Fruit fly (Drosophila melanogaster) whole organism, embryonic: Measurements from ENCODE around the gene CG14309.
A peak's percentile ranks its signal among the peaks of the same experiment; 100 is the strongest.

Experiments used
- Bgb ChIP-seq: fragments of 200-800 bp; sonication (Bioruptor generic); IDR thresholded peaks from 2 replicates; pipeline ENCODE4 v1.3.6; 2022; ENCODE audit warnings: missing biosample characterization, missing genetic modification characterization; ENCODE audit not compliant: partially characterized antibody
- CG10209 ChIP-seq: fragments of 200-800 bp; sonication (Bioruptor generic); optimal IDR thresholded peaks from 3 replicates; lab custom pipeline; 2017; ENCODE audit warnings: missing biosample characterization, mild to moderate bottlenecking, missing genetic modification characterization, missing genetic modification reagents
- CG10267 ChIP-seq: fragments of 200-800 bp; sonication (Bioruptor generic); optimal IDR thresholded peaks from 2 replicates; lab custom pipeline; 2018; ENCODE audit warnings: missing biosample characterization, mild to moderate bottlenecking, missing genetic modification characterization, moderate library complexity
- CG10462 ChIP-seq: fragments of 200-800 bp; sonication (Bioruptor generic); optimal IDR thresholded peaks from 2 replicates; lab custom pipeline; 2016; ENCODE audit warnings: missing biosample characterization, missing genetic modification characterization
- CG10979 ChIP-seq: fragments of 200-800 bp; sonication (Bioruptor generic); optimal IDR thresholded peaks from 2 replicates; lab custom pipeline; 2018; ENCODE audit warnings: missing biosample characterization, mild to moderate bottlenecking, missing genetic modification characterization, moderate library complexity
- CG11398 ChIP-seq: fragments of 200-800 bp; sonication (Bioruptor generic); optimal IDR thresholded peaks from 2 replicates; lab custom pipeline; 2016; ENCODE audit warnings: missing biosample characterization, missing genetic modification characterization
- CG14710 ChIP-seq: fragments of 200-800 bp; sonication (Bioruptor generic); optimal IDR thresholded peaks from 3 replicates; lab custom pipeline; 2019; ENCODE audit warnings: missing biosample characterization, mild to moderate bottlenecking, missing genetic modification characterization, moderate library complexity
- CG17361 ChIP-seq: fragments of 200-800 bp; sonication (Bioruptor generic); IDR thresholded peaks from 3 replicates; pipeline ENCODE4 v1.3.6; 2022; ENCODE audit warnings: missing biosample characterization, missing genetic modification characterization
- CG18619 ChIP-seq: fragments of 200-800 bp; sonication (Bioruptor generic); optimal IDR thresholded peaks from 3 replicates; lab custom pipeline; 2017; ENCODE audit warnings: missing biosample characterization, mild to moderate bottlenecking, missing genetic modification characterization
- CG3065 ChIP-seq: fragments of 200-800 bp; sonication (Bioruptor generic); optimal IDR thresholded peaks from 2 replicates; lab custom pipeline; 2016; ENCODE audit warnings: missing biosample characterization, missing genetic modification characterization
- CG5180 ChIP-seq: fragments of 200-800 bp; sonication (Bioruptor generic); optimal IDR thresholded peaks from 3 replicates; lab custom pipeline; 2017; ENCODE audit warnings: missing biosample characterization, missing genetic modification characterization, mild to moderate bottlenecking, moderate library complexity, missing genetic modification reagents
- CG6689 ChIP-seq: fragments of 200-800 bp; sonication (Bioruptor generic); IDR thresholded peaks from 2 replicates; pipeline ENCODE4 v1.3.6; 2022; ENCODE audit warnings: missing biosample characterization, missing genetic modification characterization
- CG6813 ChIP-seq: fragments of 200-800 bp; sonication (Bioruptor generic); optimal IDR thresholded peaks from 2 replicates; lab custom pipeline; 2017; ENCODE audit warnings: missing biosample characterization, missing genetic modification characterization, mild to moderate bottlenecking, moderate library complexity, missing genetic modification reagents
- CG7745 ChIP-seq: fragments of 200-800 bp; sonication (Bioruptor generic); optimal IDR thresholded peaks from 2 replicates; lab custom pipeline; 2018; ENCODE audit warnings: missing biosample characterization, mild to moderate bottlenecking, missing genetic modification characterization, moderate library complexity
- Dref ChIP-seq: fragments of 200-800 bp; sonication (Bioruptor generic); IDR thresholded peaks from 2 replicates; pipeline ENCODE4 v1.3.6; 2022; ENCODE audit warnings: missing biosample characterization, missing genetic modification characterization
- E2f2 ChIP-seq: fragments of 200-800 bp; sonication (Bioruptor generic); IDR thresholded peaks from 2 replicates; pipeline ENCODE4 v1.3.6; 2022; ENCODE audit warnings: missing biosample characterization, missing genetic modification characterization
- Fer1 ChIP-seq: fragments of 200-800 bp; sonication (Bioruptor generic); optimal IDR thresholded peaks from 2 replicates; lab custom pipeline; 2017; ENCODE audit warnings: missing biosample characterization, mild to moderate bottlenecking, missing genetic modification characterization
- H15 ChIP-seq: fragments of 200-800 bp; sonication (Bioruptor generic); IDR thresholded peaks from 3 replicates; pipeline ENCODE4 v1.3.6; 2022; ENCODE audit warnings: missing biosample characterization, missing genetic modification characterization
- HLHmδ ChIP-seq: fragments of 200-800 bp; sonication (Bioruptor generic); optimal IDR thresholded peaks from 2 replicates; lab custom pipeline; 2018; ENCODE audit warnings: missing biosample characterization, mild to moderate bottlenecking, missing genetic modification characterization, moderate library complexity
- Hr3 ChIP-seq: fragments of 200-800 bp; sonication (Bioruptor generic); optimal IDR thresholded peaks from 3 replicates; lab custom pipeline; 2016; ENCODE audit warnings: missing biosample characterization, missing genetic modification characterization
- Hr39 ChIP-seq: fragments of >200 bp; optimal IDR thresholded peaks from 2 replicates; lab custom pipeline; 2017
- Kr ChIP-seq: fragments of 200-800 bp; sonication (Bioruptor generic); optimal IDR thresholded peaks from 2 replicates; lab custom pipeline; 2017; ENCODE audit warnings: missing biosample characterization, mild to moderate bottlenecking, missing genetic modification characterization
- Lpt ChIP-seq: fragments of >200 bp; optimal IDR thresholded peaks from 2 replicates; lab custom pipeline; 2018; ENCODE audit warnings: missing biosample characterization, missing genetic modification characterization
- NC2β ChIP-seq: fragments of 200-800 bp; sonication (Bioruptor generic); optimal IDR thresholded peaks from 2 replicates; lab custom pipeline; 2016; ENCODE audit warnings: missing biosample characterization, missing genetic modification characterization
- NfI ChIP-seq: fragments of 200-800 bp; sonication (Bioruptor generic); optimal IDR thresholded peaks from 3 replicates; lab custom pipeline; 2018; ENCODE audit warnings: missing biosample characterization, mild to moderate bottlenecking, missing genetic modification characterization, moderate library complexity
- Oaz ChIP-seq: fragments of 200-800 bp; sonication (Bioruptor generic); IDR thresholded peaks from 2 replicates; pipeline ENCODE4 v1.3.6; 2022; ENCODE audit warnings: missing biosample characterization, missing genetic modification characterization
- Oli ChIP-seq: fragments of 200-800 bp; sonication (Bioruptor generic); optimal IDR thresholded peaks from 2 replicates; lab custom pipeline; 2018; ENCODE audit warnings: missing biosample characterization, mild to moderate bottlenecking, missing genetic modification characterization, moderate library complexity
- PHDP ChIP-seq: fragments of 200-800 bp; sonication (Bioruptor generic); optimal IDR thresholded peaks from 3 replicates; lab custom pipeline; 2018; ENCODE audit warnings: missing biosample characterization, mild to moderate bottlenecking, missing genetic modification characterization, moderate library complexity
- Scr ChIP-seq: fragments of 200-800 bp; sonication (Bioruptor generic); IDR thresholded peaks from 2 replicates; pipeline ENCODE4 v1.3.6; 2022; ENCODE audit warnings: missing biosample characterization, missing genetic modification characterization; ENCODE audit not compliant: partially characterized antibody
- Usf ChIP-seq: fragments of 200-800 bp; sonication (Bioruptor generic); optimal IDR thresholded peaks from 2 replicates; lab custom pipeline; 2017; ENCODE audit warnings: missing genotype, missing biosample characterization, missing genetic modification characterization
- ase ChIP-seq: fragments of 200-800 bp; sonication (Bioruptor generic); IDR thresholded peaks from 3 replicates; pipeline ENCODE4 v1.3.6; 2022; ENCODE audit warnings: missing biosample characterization, missing genetic modification characterization
- ato ChIP-seq: fragments of 200-800 bp; sonication (Bioruptor generic); IDR thresholded peaks from 2 replicates; pipeline ENCODE4 v1.3.6; 2022; ENCODE audit warnings: missing biosample characterization, missing genetic modification characterization; ENCODE audit not compliant: partially characterized antibody
- az2 ChIP-seq: fragments of 200-800 bp; sonication (Bioruptor generic); optimal IDR thresholded peaks from 3 replicates; lab custom pipeline; 2016; ENCODE audit warnings: missing biosample characterization, missing genetic modification characterization
- bbx ChIP-seq: fragments of 200-800 bp; sonication (Bioruptor generic); IDR thresholded peaks from 2 replicates; pipeline ENCODE4 v1.3.6; 2022; ENCODE audit warnings: missing biosample characterization, missing genetic modification characterization; ENCODE audit not compliant: partially characterized antibody
- crp ChIP-seq, 2 experiments: fragments of 200-800 bp; sonication (Bioruptor generic); optimal IDR thresholded peaks; 2 replicates in 1 of 2; 3 replicates in 1 of 2; lab custom pipeline; 2017; ENCODE audit warnings: missing biosample characterization in 2 of 2, missing genetic modification characterization in 2 of 2, mild to moderate bottlenecking in 1 of 2, moderate library complexity in 1 of 2
- dm ChIP-seq: fragments of 200-800 bp; sonication (Bioruptor generic); optimal IDR thresholded peaks from 3 replicates; lab custom pipeline; 2016; ENCODE audit warnings: missing biosample characterization, missing genetic modification characterization
- fd102C ChIP-seq: fragments of 200-800 bp; sonication (Bioruptor generic); optimal IDR thresholded peaks from 2 replicates; lab custom pipeline; 2018; ENCODE audit warnings: missing biosample characterization, mild to moderate bottlenecking, missing genetic modification characterization, moderate library complexity
- fru ChIP-seq: fragments of >200 bp; optimal IDR thresholded peaks from 2 replicates; lab custom pipeline; 2017
- ken ChIP-seq: fragments of 200-800 bp; sonication (Bioruptor generic); IDR thresholded peaks from 3 replicates; pipeline ENCODE4 v1.3.6; 2022; ENCODE audit warnings: missing biosample characterization, missing genetic modification characterization
- mld ChIP-seq: fragments of 200-800 bp; sonication (Bioruptor generic); IDR thresholded peaks from 3 replicates; pipeline ENCODE4 v1.3.6; 2022; ENCODE audit warnings: missing biosample characterization, missing genetic modification characterization; ENCODE audit not compliant: partially characterized antibody
- oc ChIP-seq: fragments of 200-800 bp; sonication (Bioruptor generic); optimal IDR thresholded peaks from 2 replicates; lab custom pipeline; 2018; ENCODE audit warnings: missing biosample characterization, mild to moderate bottlenecking, missing genetic modification characterization, moderate library complexity
- org-1 ChIP-seq: fragments of 200-800 bp; sonication (Bioruptor generic); optimal IDR thresholded peaks from 2 replicates; lab custom pipeline; 2017; ENCODE audit warnings: missing biosample characterization, missing genetic modification characterization
- schlank ChIP-seq: fragments of 200-800 bp; sonication (Bioruptor generic); optimal IDR thresholded peaks from 2 replicates; lab custom pipeline; 2018; ENCODE audit warnings: missing biosample characterization, mild to moderate bottlenecking, missing genetic modification characterization
- slou ChIP-seq: fragments of 200-800 bp; sonication (Bioruptor generic); optimal IDR thresholded peaks from 3 replicates; lab custom pipeline; 2016; ENCODE audit warnings: missing biosample characterization, missing genetic modification characterization
- sob ChIP-seq: fragments of 200-800 bp; sonication (Bioruptor generic); IDR thresholded peaks from 2 replicates; pipeline ENCODE4 v1.3.6; 2022; ENCODE audit warnings: missing biosample characterization, missing genetic modification characterization
- twi ChIP-seq: fragments of 200-800 bp; optimal IDR thresholded peaks from 2 replicates; lab custom pipeline; 2019; ENCODE audit warnings: missing biosample characterization, mild to moderate bottlenecking, missing genetic modification characterization, moderate library complexity
- unpg ChIP-seq: fragments of 200-800 bp; sonication (Bioruptor generic); optimal IDR thresholded peaks from 3 replicates; lab custom pipeline; 2018; ENCODE audit warnings: missing biosample characterization, mild to moderate bottlenecking, missing genetic modification characterization, moderate library complexity
- wor ChIP-seq: fragments of 200-800 bp; sonication (Bioruptor generic); IDR thresholded peaks from 2 replicates; pipeline ENCODE4 v1.3.6; 2022; ENCODE audit warnings: missing biosample characterization, missing genetic modification characterization
- zen ChIP-seq: fragments of 200-800 bp; sonication (Bioruptor generic); optimal IDR thresholded peaks from 3 replicates; lab custom pipeline; 2018; ENCODE audit warnings: missing biosample characterization, mild to moderate bottlenecking, missing genetic modification characterization, moderate library complexity

CG14309 gene

dm6 chr3R:18398954-18399697 is 14.3 kb upstream of the CG14309 start, which contains the start of gene Vha100-2 (continued):
- TF ChIP-seq CG17361 (GFP tag; lab: Robert Waterston, UW) = peak; percentile 51; the same call in 2 of the 3 replicates
- no peak for TF ChIP-seq az2 (GFP tag; lab: Kevin White, UChicago)
- no peak for TF ChIP-seq Hr3 (GFP tag; lab: Kevin White, UChicago)
- TF ChIP-seq CG10209 (GFP tag; lab: Kevin White, UChicago) = no peak
- TF ChIP-seq CG6813 (GFP tag; lab: Kevin White, UChicago) = peak; percentile 48
- TF ChIP-seq schlank (tag; lab: Kevin White, UChicago) = no peak
- TF ChIP-seq slou (GFP tag; lab: Kevin White, UChicago) = no peak
- no peak for TF ChIP-seq CG3065 (GFP tag; lab: Kevin White, UChicago)
- peak; percentile 71 for TF ChIP-seq bbx (GFP tag; lab: Robert Waterston, UW)
- TF ChIP-seq Usf (GFP tag; lab: Kevin White, UChicago) = no peak
- TF ChIP-seq H15 = no peak
- TF ChIP-seq CG11398 = no peak
- TF ChIP-seq org-1 (GFP tag; lab: Kevin White, UChicago) = no peak
- TF ChIP-seq ato = 0 out of 2 replicates have a peak, but pooled peaks have one; percentile 16
- TF ChIP-seq sob (GFP tag; lab: Robert Waterston, UW) = peak; percentile 43
- no peak for TF ChIP-seq fru (lab: Kevin White, UChicago)
- no peak for TF ChIP-seq fd102C (GFP tag; lab: Kevin White, UChicago)
- no peak for TF ChIP-seq oc (tag; lab: Kevin White, UChicago)
- no peak for TF ChIP-seq unpg
- no peak for TF ChIP-seq Kr (GFP tag; lab: Kevin White, UChicago)
- TF ChIP-seq CG5180 (GFP tag; lab: Kevin White, UChicago) = peak; percentile 23
- no peak for TF ChIP-seq zen (tag; lab: Kevin White, UChicago)
- peak; percentile 66 for TF ChIP-seq Bgb
- TF ChIP-seq CG14710 (tag; lab: Kevin White, UChicago) = peak; percentile 54
- no peak for TF ChIP-seq wor (GFP tag; lab: Robert Waterston, UW)
- peak in 1 of 2 experiments; percentile 79 for TF ChIP-seq crp (GFP tag; optimal IDR thresholded peaks at IDR 0.05; lab: Kevin White, UChicago)
- peak; percentile 20; the same call in 1 of the 2 replicates for TF ChIP-seq Scr (GFP tag; lab: Robert Waterston, UW)
- TF ChIP-seq dm (GFP tag; lab: Kevin White, UChicago) = no peak
- TF ChIP-seq Oaz (GFP tag; lab: Robert Waterston, UW) = no peak
- peak; percentile 48; the same call in 2 of the 3 replicates for TF ChIP-seq ken
- TF ChIP-seq Hr39 = no peak
- TF ChIP-seq CG10267 (tag; lab: Kevin White, UChicago) = peak; percentile 97
- TF ChIP-seq E2f2 = peak; percentile 67
- peak; percentile 3 for TF ChIP-seq CG10462 (GFP tag; lab: Kevin White, UChicago)
- TF ChIP-seq Fer1 (GFP tag; lab: Kevin White, UChicago) = peak; percentile 37
- TF ChIP-seq twi (tag; lab: Kevin White, UChicago) = no peak
- TF ChIP-seq Dref (GFP tag; lab: Robert Waterston, UW) = peak; percentile 45
- TF ChIP-seq CG7745 = no peak
- TF ChIP-seq CG10979 (tag; lab: Kevin White, UChicago) = no peak
- TF ChIP-seq mld (GFP tag; lab: Robert Waterston, UW) = 0 out of 3 replicates have a peak, but pooled peaks have one; percentile 16
- TF ChIP-seq ase (GFP tag; lab: Robert Waterston, UW) = no peak; the same call in 2 of the 3 replicates
- TF ChIP-seq Oli (tag; lab: Kevin White, UChicago) = peak; percentile 23
- TF ChIP-seq NfI (GFP tag; lab: Kevin White, UChicago) = peak; percentile 0
- no peak; the same call in 1 of the 2 replicates for TF ChIP-seq CG6689 (GFP tag; lab: Robert Waterston, UW)
- no peak for TF ChIP-seq CG18619 (GFP tag; lab: Kevin White, UChicago)
- TF ChIP-seq NC2β = no peak
- no peak for TF ChIP-seq HLHmδ (GFP tag; lab: Kevin White, UChicago)
- TF ChIP-seq PHDP (tag; lab: Kevin White, UChicago) = peak; percentile 33
- TF ChIP-seq Lpt (GFP tag; lab: Kevin White, UChicago) = no peak
